Worm (Caenorhabditis elegans): Measurements from ENCODE around the gene des-2.
"Not testable (repeated sequence)": the region's sequence is repeated elsewhere in the genome, so short reads cannot be mapped to it uniquely, and the experiment has no call there.

des-2 gene

ce11 chrV:11428728-11429127 is 7.2 kb upstream of the des-2 start:
- TF ChIP-seq dao-5 (tag; optimal IDR thresholded peaks at IDR 0.05), result no peak
- no peak for TF ChIP-seq W03F9.2 (tag; optimal IDR thresholded peaks at IDR 0.05)
- no peak for TF ChIP-seq him-1 (tag; optimal IDR thresholded peaks at IDR 0.05)

- TF ChIP-seq dao-5 (tag; optimal IDR thresholded peaks at IDR 0.05) (no peak), him-1 (tag; optimal IDR thresholded peaks at IDR 0.05) (no peak), W03F9.2 (tag; optimal IDR thresholded peaks at IDR 0.05) (no peak)
Observed at ce11 chrV:11424565-11424964, 3.1 kb upstream of the des-2 start, which contains the start of gene T26H10.2. T26H10.2 (minus strand) TSS chrV:11424665.

ce11 chrV:11415059-11415458 is 6.4 kb downstream of the des-2 start, which contains the start of gene deg-3:
deg-3 (minus strand) TSS chrV:11415159.
- TF ChIP-seq W03F9.2 (tag; optimal IDR thresholded peaks at IDR 0.05), result no peak
- no peak for TF ChIP-seq dao-5 (tag; optimal IDR thresholded peaks at IDR 0.05)
- no peak for TF ChIP-seq him-1 (tag; optimal IDR thresholded peaks at IDR 0.05)

ce11 chrV:11412125-11412524 is 9.4 kb downstream of the des-2 start:
- TF ChIP-seq him-1 (tag; optimal IDR thresholded peaks at IDR 0.05) (no peak), dao-5 (tag; optimal IDR thresholded peaks at IDR 0.05) (no peak), W03F9.2 (tag; optimal IDR thresholded peaks at IDR 0.05) (no peak)

ce11 chrV:11410902-11411561 is 10.5 kb downstream of the des-2 start, which contains the start of the genes K03B8.8 and grl-3:
K03B8.8 (minus strand) TSS chrV:11411002.
grl-3 (plus strand) TSS chrV:11411511.
- TF ChIP-seq him-1 (tag; optimal IDR thresholded peaks at IDR 0.05) (no peak), W03F9.2 (tag; optimal IDR thresholded peaks at IDR 0.05) (no peak), dao-5 (tag; optimal IDR thresholded peaks at IDR 0.05) (no peak)

ce11 chrV:11407251-11407650 is 14.3 kb downstream of the des-2 start, which contains the start of gene K03B8.6:
K03B8.6 (plus strand) TSS chrV:11407584.
- TF ChIP-seq W03F9.2 (tag; optimal IDR thresholded peaks at IDR 0.05) (no peak), dao-5 (tag; optimal IDR thresholded peaks at IDR 0.05) (no peak), him-1 (tag; optimal IDR thresholded peaks at IDR 0.05) (no peak)

- no peak for TF ChIP-seq W03F9.2 (tag; optimal IDR thresholded peaks at IDR 0.05)
- no peak for TF ChIP-seq him-1 (tag; optimal IDR thresholded peaks at IDR 0.05)
- TF ChIP-seq dao-5 (tag; optimal IDR thresholded peaks at IDR 0.05), result no peak
Observed at ce11 chrV:11403702-11404101, 17.8 kb downstream of the des-2 start.

ce11 chrV:11403059-11403458 is 18.4 kb downstream of the des-2 start:
- TF ChIP-seq dao-5 (tag; optimal IDR thresholded peaks at IDR 0.05) (no peak), him-1 (tag; optimal IDR thresholded peaks at IDR 0.05) (no peak), W03F9.2 (tag; optimal IDR thresholded peaks at IDR 0.05) (no peak)

- TF ChIP-seq dao-5 (tag; optimal IDR thresholded peaks at IDR 0.05), result no peak
- TF ChIP-seq W03F9.2 (tag; optimal IDR thresholded peaks at IDR 0.05), result no peak
- TF ChIP-seq him-1 (tag; optimal IDR thresholded peaks at IDR 0.05), result no peak
Observed at ce11 chrV:11402610-11403009, 18.9 kb downstream of the des-2 start, which contains the start of gene nas-19. nas-19 (minus strand) TSS chrV:11402710.

ce11 chrV:11398616-11399015 is 22.9 kb downstream of the des-2 start, which contains the start of gene nas-17:
nas-17 (plus strand) TSS chrV:11398916.
- TF ChIP-seq him-1 (tag; optimal IDR thresholded peaks at IDR 0.05) (no peak), W03F9.2 (tag; optimal IDR thresholded peaks at IDR 0.05) (no peak), dao-5 (tag; optimal IDR thresholded peaks at IDR 0.05) (no peak)

- TF ChIP-seq W03F9.2, dao-5, him-1 (tag; optimal IDR thresholded peaks at IDR 0.05): not testable (repeated sequence)
Observed at ce11 chrV:11396134-11396533, 25.4 kb downstream of the des-2 start, which contains the start of gene nas-18. nas-18 (plus strand) TSS chrV:11396434.

ce11 chrV:11395024-11395423 is 26.5 kb downstream of the des-2 start, which contains the start of gene K03B8.4:
K03B8.4 (minus strand) TSS chrV:11395124.
- not testable (repeated sequence) for TF ChIP-seq him-1, W03F9.2, dao-5 (tag; optimal IDR thresholded peaks at IDR 0.05)

- no peak for TF ChIP-seq dao-5 (tag; optimal IDR thresholded peaks at IDR 0.05)
- TF ChIP-seq him-1 (tag; optimal IDR thresholded peaks at IDR 0.05), result no peak
- TF ChIP-seq W03F9.2 (tag; optimal IDR thresholded peaks at IDR 0.05), result no peak
Observed at ce11 chrV:11392020-11392419, 29.5 kb downstream of the des-2 start, which contains the start of gene nas-16. nas-16 (plus strand) TSS chrV:11392320.

- TF ChIP-seq W03F9.2 (tag; optimal IDR thresholded peaks at IDR 0.05), result no peak
- no peak for TF ChIP-seq dao-5 (tag; optimal IDR thresholded peaks at IDR 0.05)
- no peak for TF ChIP-seq him-1 (tag; optimal IDR thresholded peaks at IDR 0.05)
Observed at ce11 chrV:11390394-11390793, 31.1 kb downstream of the des-2 start, which contains the start of the genes K03B8.11 and K03B8.14. K03B8.11 (minus strand) TSS chrV:11390494. K03B8.14 (plus strand) TSS chrV:11390503.
